Worm (Caenorhabditis elegans) whole organism, L4 larva: ENCODE data around the gene Y41C4A.21.

Source experiments
- F10B5.3 ChIP-seq: sonication (generic microtip); optimal IDR thresholded peaks from 2 replicates; lab custom pipeline; 2016; ENCODE audit warnings: mild to moderate bottlenecking, missing genetic modification characterization, missing compliant biosample characterization
- F26F4.8 ChIP-seq: fragments of 200-800 bp; sonication (Bioruptor generic); conservative IDR thresholded peaks from 2 replicates; pipeline ENCODE4 v1.3.6; 2022; ENCODE audit warnings: missing genetic modification characterization, missing compliant biosample characterization
- F44E2.7 ChIP-seq: fragments of 200-800 bp; sonication (Bioruptor generic); IDR thresholded peaks from 2 replicates; pipeline ENCODE4 v2.1.2; 2022; ENCODE audit warnings: missing genetic modification characterization, missing compliant biosample characterization
- F49E8.2 ChIP-seq: sonication (generic microtip); optimal IDR thresholded peaks from 2 replicates; lab custom pipeline; 2016; ENCODE audit warnings: missing compliant biosample characterization, mild to moderate bottlenecking, missing genetic modification characterization, borderline replicate concordance
- R02D3.7 ChIP-seq: fragments of 150-350 bp; sonication (generic microtip); optimal IDR thresholded peaks from 3 replicates; lab custom pipeline; 2014; ENCODE audit warnings: missing biosample characterization, missing genetic modification characterization
- Y48G9A.11 ChIP-seq: fragments of 200-800 bp; sonication (Bioruptor generic); IDR thresholded peaks from 2 replicates; pipeline ENCODE4 v1.3.6; 2022; ENCODE audit warnings: missing genetic modification reagents, missing genetic modification characterization, missing compliant biosample characterization
- ZK337.2 ChIP-seq: fragments of 200-800 bp; sonication (Bioruptor generic); IDR thresholded peaks from 2 replicates; pipeline ENCODE4 v1.3.6; 2022; ENCODE audit warnings: missing genetic modification reagents, missing genetic modification characterization, missing compliant biosample characterization
- ZK546.5 ChIP-seq, 2 experiments: sonication (generic microtip); optimal IDR thresholded peaks; 2 replicates each; lab custom pipeline; 2017; ENCODE audit warnings: missing biosample characterization in 2 of 2, missing genetic modification characterization in 2 of 2
- aly-2 ChIP-seq: sonication (generic microtip); optimal IDR thresholded peaks from 2 replicates; lab custom pipeline; 2018; ENCODE audit warnings: missing biosample characterization, missing genetic modification characterization
- ama-1 ChIP-seq: fragments of 150-350 bp; optimal IDR thresholded peaks from 2 replicates; lab custom pipeline; 2014; ENCODE audit warnings: inconsistent platforms, mixed read lengths
- ceh-32 ChIP-seq: sonication (generic microtip); optimal IDR thresholded peaks from 2 replicates; lab custom pipeline; 2016; ENCODE audit warnings: mild to moderate bottlenecking, missing genetic modification characterization, missing compliant biosample characterization; ENCODE audit not compliant: poor library complexity
- ceh-44 ChIP-seq: fragments of 200-800 bp; sonication (Bioruptor generic); IDR thresholded peaks from 2 replicates; pipeline ENCODE4 v1.3.6; 2022; ENCODE audit warnings: missing genetic modification reagents, missing genetic modification characterization, missing compliant biosample characterization
- cey-2 ChIP-seq: sonication (generic microtip); optimal IDR thresholded peaks from 3 replicates; lab custom pipeline; 2017; ENCODE audit warnings: missing genetic modification characterization, mild to moderate bottlenecking, missing compliant biosample characterization, antibody characterized with exemption, borderline replicate concordance; ENCODE audit not compliant: insufficient read depth
- ctbp-1 ChIP-seq: fragments of 200-800 bp; sonication (Bioruptor generic); IDR thresholded peaks from 2 replicates; pipeline ENCODE4 v1.3.6; 2022; ENCODE audit warnings: missing genetic modification reagents, missing genetic modification characterization, missing compliant biosample characterization
- daf-16 ChIP-seq, 3 experiments: sonication (generic microtip); optimal IDR thresholded peaks; 2 replicates each; lab custom pipeline; 2016 to 2017; ENCODE audit warnings: missing genetic modification characterization in 3 of 3, missing genetic modification reagents in 3 of 3, mild to moderate bottlenecking in 2 of 3, missing compliant biosample characterization in 2 of 3, missing biosample characterization in 1 of 3, moderate library complexity in 1 of 3
- daf-8 ChIP-seq: fragments of 200-800 bp; sonication (Bioruptor generic); IDR thresholded peaks from 2 replicates; pipeline ENCODE4 v1.3.6; 2022; ENCODE audit warnings: missing genetic modification characterization, missing compliant biosample characterization
- dmd-6 ChIP-seq: fragments of 200-800 bp; sonication (Bioruptor generic); IDR thresholded peaks from 2 replicates; pipeline ENCODE4 v1.3.6; 2022; ENCODE audit warnings: missing genetic modification reagents, missing genetic modification characterization, missing compliant biosample characterization
- dmd-8 ChIP-seq: fragments of 200-800 bp; sonication (Bioruptor generic); IDR thresholded peaks from 2 replicates; pipeline ENCODE4 v1.3.6; 2022; ENCODE audit warnings: missing genetic modification characterization, missing compliant biosample characterization
- dmd-9 ChIP-seq: fragments of 200-800 bp; sonication (Bioruptor generic); IDR thresholded peaks from 2 replicates; pipeline ENCODE4 v1.3.6; 2022; ENCODE audit warnings: missing genetic modification reagents, missing genetic modification characterization, missing compliant biosample characterization
- egl-27 ChIP-seq: sonication (generic microtip); optimal IDR thresholded peaks from 3 replicates; lab custom pipeline; 2017; ENCODE audit warnings: missing biosample characterization, missing genetic modification reagents, missing genetic modification characterization
- hlh-11 ChIP-seq: fragments of 200-800 bp; sonication (Bioruptor generic); optimal IDR thresholded peaks from 2 replicates; lab custom pipeline; 2018; ENCODE audit warnings: mild to moderate bottlenecking, missing genetic modification characterization, missing compliant biosample characterization
- hlh-30 ChIP-seq: sonication (generic microtip); optimal IDR thresholded peaks from 2 replicates; lab custom pipeline; 2017; ENCODE audit warnings: antibody characterized with exemption, mild to moderate bottlenecking, missing genetic modification characterization, missing compliant biosample characterization; ENCODE audit not compliant: insufficient read depth
- jun-1 ChIP-seq: fragments of 150-350 bp; optimal IDR thresholded peaks from 2 replicates; lab custom pipeline; 2014; ENCODE audit warnings: missing biosample characterization, missing genetic modification reagents, missing genetic modification characterization
- lsy-2 ChIP-seq, 2 experiments: fragments of 150-350 bp in 1 of 2; sonication (generic microtip) in 1 of 2; optimal IDR thresholded peaks; 2 replicates each; lab custom pipeline; 2014 to 2017; ENCODE audit warnings: missing biosample characterization in 2 of 2, missing genetic modification characterization in 2 of 2
- madf-9 ChIP-seq: fragments of 200-800 bp; sonication (Bioruptor generic); conservative IDR thresholded peaks from 2 replicates; pipeline ENCODE4 v1.3.6; 2022; ENCODE audit warnings: missing genetic modification reagents, missing genetic modification characterization, missing compliant biosample characterization
- mes-2 ChIP-seq: sonication (generic microtip); optimal IDR thresholded peaks from 2 replicates; lab custom pipeline; 2016; ENCODE audit warnings: missing genotype, mild to moderate bottlenecking, missing genetic modification characterization, missing compliant biosample characterization; ENCODE audit not compliant: poor library complexity, severe bottlenecking
- mxl-2 ChIP-seq: fragments of 200-800 bp; sonication (Bioruptor generic); conservative IDR thresholded peaks from 2 replicates; pipeline ENCODE4 v1.3.6; 2022; ENCODE audit warnings: missing genetic modification reagents, missing genetic modification characterization, missing compliant biosample characterization
- nhr-11 ChIP-seq: fragments of 150-350 bp; optimal IDR thresholded peaks from 2 replicates; lab custom pipeline; 2014; ENCODE audit warnings: missing biosample characterization, missing genetic modification characterization
- nhr-111 ChIP-seq: fragments of 200-800 bp; sonication (Bioruptor generic); optimal IDR thresholded peaks from 2 replicates; lab custom pipeline; 2018; ENCODE audit warnings: mild to moderate bottlenecking, missing genetic modification characterization, missing compliant biosample characterization
- nhr-25 ChIP-seq: sonication (generic microtip); optimal IDR thresholded peaks from 2 replicates; lab custom pipeline; 2017; ENCODE audit warnings: missing genetic modification characterization, mild to moderate bottlenecking, missing compliant biosample characterization, antibody characterized with exemption, moderate library complexity, borderline replicate concordance; ENCODE audit not compliant: insufficient read depth
- nhr-48 ChIP-seq: sonication (generic microtip); optimal IDR thresholded peaks from 2 replicates; lab custom pipeline; 2016; ENCODE audit warnings: mild to moderate bottlenecking, missing genetic modification characterization, missing compliant biosample characterization
- nhr-6 ChIP-seq: fragments of 150-350 bp; optimal IDR thresholded peaks from 2 replicates; lab custom pipeline; 2014; ENCODE audit warnings: missing biosample characterization, missing genetic modification characterization
- nhr-76 ChIP-seq: fragments of 150-350 bp; optimal IDR thresholded peaks from 2 replicates; lab custom pipeline; 2014; ENCODE audit warnings: missing biosample characterization, missing genetic modification characterization
- php-3 ChIP-seq: fragments of 200-800 bp; sonication (Bioruptor generic); IDR thresholded peaks from 2 replicates; pipeline ENCODE4 v1.3.6; 2022; ENCODE audit warnings: missing genetic modification reagents, missing genetic modification characterization, missing compliant biosample characterization
- pqm-1 ChIP-seq: sonication (generic microtip); optimal IDR thresholded peaks from 2 replicates; lab custom pipeline; 2017; ENCODE audit warnings: missing biosample characterization, missing genetic modification characterization
- skn-1 ChIP-seq: fragments of 150-350 bp; optimal IDR thresholded peaks from 2 replicates; lab custom pipeline; 2014; ENCODE audit warnings: missing biosample characterization, missing genetic modification characterization
- snpc-4 ChIP-seq: fragments of 150-350 bp; optimal IDR thresholded peaks from 2 replicates; lab custom pipeline; 2014; ENCODE audit warnings: missing biosample characterization, missing genetic modification characterization
- spr-3 ChIP-seq: fragments of 200-800 bp; sonication (Bioruptor generic); optimal IDR thresholded peaks from 2 replicates; lab custom pipeline; 2018; ENCODE audit warnings: mild to moderate bottlenecking, missing genetic modification characterization, missing compliant biosample characterization
- tra-1 ChIP-seq: fragments of 200-800 bp; sonication (Bioruptor generic); IDR thresholded peaks from 2 replicates; pipeline ENCODE4 v1.3.6; 2022; ENCODE audit warnings: missing genetic modification reagents, missing genetic modification characterization, missing compliant biosample characterization
- vab-7 ChIP-seq: fragments of 200-800 bp; sonication (Bioruptor generic); IDR thresholded peaks from 2 replicates; pipeline ENCODE4 v1.3.6; 2022; ENCODE audit warnings: missing genetic modification reagents, missing genetic modification characterization, missing compliant biosample characterization

Gene Y41C4A.21

DNA sequence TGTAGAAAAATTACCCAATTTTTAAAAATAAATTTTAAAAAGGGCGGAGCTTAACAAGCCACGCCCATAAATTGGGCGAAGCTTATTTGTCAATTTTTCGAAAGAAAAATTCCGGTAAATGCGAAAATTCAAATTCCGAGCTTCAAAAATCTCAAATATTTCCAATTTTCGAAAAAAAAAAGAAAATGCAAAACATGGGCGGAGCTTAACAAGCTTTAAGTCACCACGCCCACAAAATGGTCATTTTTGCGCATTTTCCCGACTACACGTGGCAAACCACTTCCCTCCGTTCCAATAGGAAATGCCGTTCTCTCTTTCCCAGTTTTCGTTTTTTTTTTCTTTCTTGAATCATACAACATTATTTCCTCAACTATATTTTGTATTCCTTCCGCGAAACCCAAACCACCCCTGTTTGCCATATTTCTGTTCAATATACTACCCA is 37.6 kb upstream of the Y41C4A.21 start (continued):
- TF ChIP-seq vab-7 (GFP tag; lab: Robert Waterston, UW) = peak; percentile 53; the same call in 1 of the 2 replicates
- no peak for TF ChIP-seq lsy-2 (tag; optimal IDR thresholded peaks at IDR 0.05; lab: Kevin White, UChicago)
- no peak for TF ChIP-seq F10B5.3 (tag; lab: Kevin White, UChicago)
- TF ChIP-seq madf-9 (GFP tag; lab: Robert Waterston, UW) = no peak
- TF ChIP-seq Y48G9A.11 (GFP tag; lab: Robert Waterston, UW) = peak; percentile 67; the same call in 1 of the 2 replicates
- TF ChIP-seq mes-2 (tag; lab: Kevin White, UChicago) = no peak
- TF ChIP-seq nhr-25 (tag; lab: Kevin White, UChicago) = peak; percentile 36
- peak; percentile 68; the same call in 1 of the 2 replicates for TF ChIP-seq ctbp-1 (GFP tag; lab: Robert Waterston, UW)
- TF ChIP-seq pqm-1 (tag; lab: Kevin White, UChicago) = no peak
- no peak for TF ChIP-seq skn-1 (tag; lab: Kevin White, UChicago)
- TF ChIP-seq ceh-32 (tag; lab: Kevin White, UChicago) = no peak
- TF ChIP-seq hlh-30 = no peak
- TF ChIP-seq F26F4.8 (GFP tag; lab: Robert Waterston, UW) = 0 out of 2 replicates have a peak, but pooled peaks have one; percentile 34
- TF ChIP-seq spr-3 (GFP tag; lab: Kevin White, UChicago) = peak; percentile 21
- no peak for TF ChIP-seq F44E2.7 (GFP tag; lab: Robert Waterston, UW)
- no peak for TF ChIP-seq dmd-8
- no peak for TF ChIP-seq nhr-111 (GFP tag; lab: Kevin White, UChicago)
- TF ChIP-seq egl-27 (tag; lab: Kevin White, UChicago) = no peak
- TF ChIP-seq ZK546.5 (tag; optimal IDR thresholded peaks at IDR 0.05; lab: Kevin White, UChicago) = no peak
- TF ChIP-seq daf-8 = no peak
- peak; percentile 33; the same call in 1 of the 2 replicates for TF ChIP-seq php-3 (GFP tag; lab: Robert Waterston, UW)
- 0 out of 2 replicates have a peak, but pooled peaks have one; percentile 40 for TF ChIP-seq dmd-9 (GFP tag; lab: Robert Waterston, UW)
- peak; percentile 43 for TF ChIP-seq nhr-48 (tag; lab: Kevin White, UChicago)
- no peak for TF ChIP-seq tra-1 (GFP tag; lab: Robert Waterston, UW)
- no peak for TF ChIP-seq ama-1 (lab: Kevin White, UChicago)
- no peak for TF ChIP-seq jun-1 (tag; lab: Kevin White, UChicago)
- TF ChIP-seq nhr-6 (tag; lab: Kevin White, UChicago) = no peak
- no peak for TF ChIP-seq snpc-4 (tag; lab: Kevin White, UChicago)
- no peak for TF ChIP-seq nhr-11
- no peak for TF ChIP-seq aly-2 (tag; lab: Kevin White, UChicago)
- no peak for TF ChIP-seq mxl-2 (GFP tag; lab: Robert Waterston, UW)
- no peak for TF ChIP-seq ceh-44 (GFP tag; lab: Robert Waterston, UW)
- no peak for TF ChIP-seq daf-16 (GFP tag; optimal IDR thresholded peaks at IDR 0.05; lab: Kevin White, UChicago)
- peak; percentile 13 for TF ChIP-seq daf-16 (tag; optimal IDR thresholded peaks at IDR 0.05; lab: Kevin White, UChicago)
- TF ChIP-seq F49E8.2 (tag; lab: Kevin White, UChicago) = no peak

DNA sequence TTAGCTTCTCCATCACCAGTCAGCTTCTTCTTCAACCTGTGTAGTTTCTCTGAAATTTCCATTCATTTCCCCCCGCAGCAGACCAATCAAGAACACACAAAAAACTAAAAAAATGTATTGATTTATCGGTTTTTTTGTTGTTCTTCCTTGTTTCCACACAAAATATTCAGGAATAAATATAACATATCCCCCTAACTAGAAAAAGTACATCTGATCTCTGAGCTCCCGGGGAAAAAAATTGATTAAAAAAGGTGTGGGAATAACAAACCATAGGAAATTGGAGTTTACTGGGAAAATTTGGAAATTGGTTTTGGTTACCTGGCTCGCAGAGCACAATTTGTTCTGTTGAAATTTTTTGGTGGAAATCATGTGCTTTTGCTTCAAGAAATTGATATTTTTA is 37.2 kb upstream of the Y41C4A.21 start, which contains the start of gene Y41C4A.22:
Y41C4A.22 (plus strand) TSS at position 301 of the 400 bp plus-strand sequence.
- TF ChIP-seq nhr-48 (tag; lab: Kevin White, UChicago) = no peak
- 0 out of 2 replicates have a peak, but pooled peaks have one; percentile 3 for TF ChIP-seq ZK337.2 (GFP tag; lab: Robert Waterston, UW)
- TF ChIP-seq mes-2 (tag; lab: Kevin White, UChicago) = peak; percentile 12

DNA sequence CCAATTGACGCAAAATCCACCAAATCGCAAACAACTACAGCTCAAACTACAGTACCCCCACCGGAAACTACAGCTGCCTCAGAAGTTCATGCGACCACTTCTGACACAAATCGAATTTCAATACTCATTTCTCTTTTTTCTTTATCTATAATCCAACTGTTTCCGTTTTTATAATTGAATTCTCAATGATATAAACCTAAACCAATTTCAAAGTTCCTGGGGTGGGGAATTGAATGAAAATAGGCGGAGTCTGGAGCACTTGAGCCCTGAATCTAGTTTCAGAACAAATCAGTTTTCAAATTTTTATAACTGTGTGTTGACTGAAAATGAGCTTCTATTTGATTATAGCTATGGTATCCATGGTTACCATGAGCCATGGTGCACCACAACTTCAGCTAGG is 35.9 kb upstream of the Y41C4A.21 start, which contains the start of gene Y41C4A.6:
Y41C4A.6 (plus strand) TSS at position 301 of the 400 bp plus-strand sequence.
- TF ChIP-seq dmd-9 (GFP tag; lab: Robert Waterston, UW) (no peak), dmd-6 (GFP tag; lab: Robert Waterston, UW) (no peak), ceh-44 (GFP tag; lab: Robert Waterston, UW) (no peak), ceh-32 (tag; lab: Kevin White, UChicago) (no peak), R02D3.7 (tag; lab: Kevin White, UChicago) (no peak), hlh-11 (tag; lab: Kevin White, UChicago) (no peak), hlh-30 (no peak), cey-2 (tag; lab: Kevin White, UChicago) (no peak), nhr-76 (tag; lab: Kevin White, UChicago) (no peak)
